Fruit fly (Drosophila melanogaster) whole organism, embryonic: ENCODE measurements around the gene nonC.

ENCODE experiments used
- ATbp ChIP-seq: fragments of 200-800 bp; sonication (Bioruptor generic); optimal IDR thresholded peaks from 2 replicates; lab custom pipeline; 2017; ENCODE audit warnings: missing biosample characterization, mild to moderate bottlenecking, missing genetic modification characterization, missing genetic modification reagents
- Aef1 ChIP-seq: fragments of 200-800 bp; sonication (Bioruptor generic); IDR thresholded peaks from 3 replicates; pipeline ENCODE4 v1.3.6; 2022; ENCODE audit warnings: missing biosample characterization, missing genetic modification characterization
- CG13123 ChIP-seq: fragments of 200-800 bp; sonication (Bioruptor generic); optimal IDR thresholded peaks from 2 replicates; lab custom pipeline; 2016; ENCODE audit warnings: missing biosample characterization, missing genetic modification characterization
- CG14050 ChIP-seq: fragments of 200-800 bp; sonication (Bioruptor generic); IDR thresholded peaks from 3 replicates; pipeline ENCODE4 v1.3.6; 2022; ENCODE audit warnings: missing biosample characterization, missing genetic modification characterization
- CG15073 ChIP-seq: fragments of 200-800 bp; sonication (Bioruptor generic); optimal IDR thresholded peaks from 2 replicates; lab custom pipeline; 2016; ENCODE audit warnings: missing biosample characterization, missing genetic modification characterization
- CG2889 ChIP-seq: fragments of 200-800 bp; sonication (Bioruptor generic); IDR thresholded peaks from 3 replicates; pipeline ENCODE4 v1.3.6; 2022; ENCODE audit warnings: missing biosample characterization, missing genetic modification characterization
- CG33557 ChIP-seq: fragments of 200-800 bp; sonication (Bioruptor generic); optimal IDR thresholded peaks from 2 replicates; lab custom pipeline; 2019; ENCODE audit warnings: missing biosample characterization, mild to moderate bottlenecking, missing genetic modification characterization, moderate library complexity
- CG3838 ChIP-seq: fragments of 200-800 bp; sonication (Bioruptor generic); optimal IDR thresholded peaks from 3 replicates; lab custom pipeline; 2016; ENCODE audit warnings: missing biosample characterization, missing genetic modification characterization
- CG4360 ChIP-seq: fragments of 200-800 bp; sonication (Bioruptor generic); IDR thresholded peaks from 2 replicates; pipeline ENCODE4 v1.3.6; 2022; ENCODE audit warnings: missing biosample characterization, missing genetic modification characterization
- CG43689 ChIP-seq: fragments of 200-800 bp; sonication (Bioruptor generic); IDR thresholded peaks from 2 replicates; pipeline ENCODE4 v1.3.6; 2022; ENCODE audit warnings: missing biosample characterization, missing genetic modification characterization
- CG6175 ChIP-seq: fragments of 200-800 bp; sonication (Bioruptor generic); IDR thresholded peaks from 3 replicates; pipeline ENCODE4 v1.3.6; 2022; ENCODE audit warnings: missing biosample characterization, missing genetic modification characterization
- CG6813 ChIP-seq: fragments of 200-800 bp; sonication (Bioruptor generic); optimal IDR thresholded peaks from 2 replicates; lab custom pipeline; 2017; ENCODE audit warnings: missing biosample characterization, missing genetic modification characterization, mild to moderate bottlenecking, moderate library complexity, missing genetic modification reagents
- CG8089 ChIP-seq: fragments of 200-800 bp; sonication (Bioruptor generic); optimal IDR thresholded peaks from 3 replicates; lab custom pipeline; 2016; ENCODE audit warnings: missing biosample characterization, missing genetic modification characterization
- CG9215 ChIP-seq: fragments of 200-800 bp; sonication (Bioruptor generic); IDR thresholded peaks from 2 replicates; pipeline ENCODE4 v1.3.6; 2022; ENCODE audit warnings: missing biosample characterization, missing genetic modification characterization
- CG9609 ChIP-seq: fragments of 200-800 bp; sonication (Bioruptor generic); optimal IDR thresholded peaks from 3 replicates; lab custom pipeline; 2016; ENCODE audit warnings: missing biosample characterization, missing genetic modification characterization
- CTCF ChIP-seq: fragments of 200-800 bp; sonication (Bioruptor generic); optimal IDR thresholded peaks from 2 replicates; lab custom pipeline; 2017; ENCODE audit warnings: missing biosample characterization, mild to moderate bottlenecking, missing genetic modification characterization, moderate library complexity
- CrebB ChIP-seq: fragments of 200-800 bp; sonication (Bioruptor generic); optimal IDR thresholded peaks from 3 replicates; lab custom pipeline; 2018; ENCODE audit warnings: missing biosample characterization, mild to moderate bottlenecking, missing genetic modification characterization
- D19B ChIP-seq: fragments of 200-800 bp; sonication (Bioruptor generic); optimal IDR thresholded peaks from 2 replicates; lab custom pipeline; 2017; ENCODE audit warnings: missing biosample characterization, mild to moderate bottlenecking, missing genetic modification characterization
- Dfd ChIP-seq, 2 experiments: fragments of >200 bp; optimal IDR thresholded peaks; 2 replicates each; lab custom pipeline; 2017; ENCODE audit warnings: missing biosample characterization in 2 of 2, missing genetic modification characterization in 2 of 2
- HmgZ ChIP-seq: fragments of 200-800 bp; sonication (Bioruptor generic); optimal IDR thresholded peaks from 2 replicates; lab custom pipeline; 2018; ENCODE audit warnings: missing biosample characterization, mild to moderate bottlenecking, missing genetic modification characterization
- Med ChIP-seq: fragments of 200-800 bp; sonication (Bioruptor generic); peaks from one replicate; lab custom pipeline; 2016; ENCODE audit warnings: missing biosample characterization, missing genetic modification characterization, mild to moderate bottlenecking, inconsistent platforms, moderate library complexity
- Spps ChIP-seq: fragments of 200-800 bp; sonication (Bioruptor generic); optimal IDR thresholded peaks from 2 replicates; lab custom pipeline; 2018; ENCODE audit warnings: missing biosample characterization, mild to moderate bottlenecking, missing genetic modification characterization
- Trl ChIP-seq, 3 experiments: fragments of >200 bp in 2 of 3; fragments of 200-800 bp in 1 of 3; sonication (Bioruptor generic) in 1 of 3; optimal IDR thresholded peaks; 2 replicates in 1 of 3; 3 replicates in 2 of 3; lab custom pipeline; 2016 to 2017; ENCODE audit warnings: missing biosample characterization in 1 of 3, missing genetic modification characterization in 1 of 3
- amos ChIP-seq: fragments of 200-800 bp; sonication (Bioruptor generic); IDR thresholded peaks from 2 replicates; pipeline ENCODE4 v1.3.6; 2022; ENCODE audit warnings: missing biosample characterization, missing genetic modification characterization; ENCODE audit not compliant: partially characterized antibody
- cato ChIP-seq: fragments of 200-800 bp; sonication (Bioruptor generic); optimal IDR thresholded peaks from 2 replicates; lab custom pipeline; 2016; ENCODE audit warnings: missing biosample characterization, missing genetic modification characterization, borderline replicate concordance
- croc ChIP-seq: fragments of 200-800 bp; sonication (Bioruptor generic); conservative IDR thresholded peaks from 3 replicates; pipeline ENCODE4 v1.3.6; 2022; ENCODE audit warnings: missing biosample characterization, missing genetic modification characterization
- danr ChIP-seq: fragments of 200-800 bp; sonication (Bioruptor generic); IDR thresholded peaks from 2 replicates; pipeline ENCODE4 v1.3.6; 2022; ENCODE audit warnings: missing biosample characterization, missing genetic modification characterization
- dati ChIP-seq: fragments of 200-800 bp; sonication (Bioruptor generic); IDR thresholded peaks from 2 replicates; pipeline ENCODE4 v1.3.6; 2022; ENCODE audit warnings: missing biosample characterization, missing genetic modification characterization
- ems ChIP-seq: fragments of 200-800 bp; sonication (Bioruptor generic); optimal IDR thresholded peaks from 3 replicates; lab custom pipeline; 2016; ENCODE audit warnings: missing biosample characterization, missing genetic modification characterization
- en ChIP-seq: fragments of 200-800 bp; sonication (Bioruptor generic); optimal IDR thresholded peaks from 2 replicates; lab custom pipeline; 2016; ENCODE audit warnings: missing biosample characterization, missing genetic modification characterization
- lilli ChIP-seq: fragments of 200-800 bp; sonication (Bioruptor generic); optimal IDR thresholded peaks from 3 replicates; lab custom pipeline; 2016; ENCODE audit warnings: missing biosample characterization, missing genetic modification characterization
- luna ChIP-seq: fragments of 200-800 bp; sonication (Bioruptor generic); optimal IDR thresholded peaks from 2 replicates; lab custom pipeline; 2016; ENCODE audit warnings: missing biosample characterization, missing genetic modification characterization
- nerfin-1 ChIP-seq: fragments of 200-800 bp; sonication (Bioruptor generic); optimal IDR thresholded peaks from 3 replicates; lab custom pipeline; 2019; ENCODE audit warnings: missing biosample characterization, mild to moderate bottlenecking, missing genetic modification characterization, moderate library complexity
- phol ChIP-seq: fragments of 200-800 bp; sonication (Bioruptor generic); optimal IDR thresholded peaks from 3 replicates; lab custom pipeline; 2018; ENCODE audit warnings: missing biosample characterization, mild to moderate bottlenecking, missing genetic modification characterization, moderate library complexity
- repo ChIP-seq: fragments of 200-800 bp; sonication (Bioruptor generic); optimal IDR thresholded peaks from 2 replicates; lab custom pipeline; 2016; ENCODE audit warnings: missing biosample characterization, missing genetic modification characterization
- ttk ChIP-seq: fragments of 200-800 bp; sonication (Bioruptor generic); IDR thresholded peaks from 2 replicates; pipeline ENCODE4 v2.1.2; 2022; ENCODE audit warnings: missing biosample characterization, missing genetic modification characterization
- unpg ChIP-seq: fragments of 200-800 bp; sonication (Bioruptor generic); optimal IDR thresholded peaks from 3 replicates; lab custom pipeline; 2018; ENCODE audit warnings: missing biosample characterization, mild to moderate bottlenecking, missing genetic modification characterization, moderate library complexity
- wdn ChIP-seq: fragments of 200-800 bp; sonication (Bioruptor generic); IDR thresholded peaks from 2 replicates; pipeline ENCODE4 v1.3.6; 2022; ENCODE audit warnings: missing biosample characterization, missing genetic modification characterization

nonC gene

DNA sequence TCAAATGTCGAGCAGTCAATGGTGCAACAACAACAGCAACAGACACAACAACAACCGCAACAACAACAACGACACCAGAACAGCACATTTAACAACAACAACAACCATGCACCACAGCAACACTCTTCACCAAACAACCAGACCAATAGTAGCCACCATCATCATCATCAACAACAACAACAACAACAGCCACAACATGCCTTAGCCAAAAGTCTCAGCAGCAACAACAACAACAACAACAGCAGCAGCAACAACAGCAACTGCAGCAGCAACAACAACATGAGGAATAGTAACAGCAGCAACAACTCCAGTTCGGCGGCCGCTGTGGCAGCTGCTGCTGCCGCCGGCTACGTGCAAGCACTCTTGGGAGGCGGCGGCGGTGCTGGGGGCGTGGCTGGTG lies 52.0 kb downstream of the nonC start:
- TF ChIP-seq CG33557 (GFP tag; lab: Kevin White, UChicago) (no peak), en (no peak), ems (GFP tag; lab: Kevin White, UChicago) (no peak), ttk (GFP tag; lab: Robert Waterston, UW) (0 out of 2 replicates have a peak, but pooled peaks have one; percentile 10), CTCF (GFP tag; lab: Kevin White, UChicago) (no peak), CG15073 (GFP tag; lab: Kevin White, UChicago) (no peak), CG13123 (no peak), cato (GFP tag; lab: Kevin White, UChicago) (no peak), CG2889 (GFP tag; lab: Robert Waterston, UW) (no peak), dati (GFP tag; lab: Robert Waterston, UW) (no peak), CG43689 (GFP tag; lab: Robert Waterston, UW) (no peak), danr (no peak), nerfin-1 (no peak), CrebB (tag; lab: Kevin White, UChicago) (no peak), CG6813 (GFP tag; lab: Kevin White, UChicago) (no peak), D19B (GFP tag; lab: Kevin White, UChicago) (no peak), CG6175 (GFP tag; lab: Robert Waterston, UW) (no peak), wdn (GFP tag; lab: Robert Waterston, UW) (no peak), phol (tag; lab: Kevin White, UChicago) (no peak), lilli (GFP tag; lab: Kevin White, UChicago) (no peak), unpg (GFP tag; lab: Kevin White, UChicago) (no peak), CG9215 (GFP tag; lab: Robert Waterston, UW) (no peak), CG8089 (GFP tag; lab: Kevin White, UChicago) (no peak), amos (GFP tag; lab: Robert Waterston, UW) (0 out of 2 replicates have a peak, but pooled peaks have one; percentile 10), Aef1 (GFP tag; lab: Robert Waterston, UW) (no peak), CG3838 (GFP tag; lab: Kevin White, UChicago) (no peak), ATbp (GFP tag; lab: Kevin White, UChicago) (no peak), HmgZ (no peak), croc (GFP tag; lab: Robert Waterston, UW) (no peak), Med (GFP tag; lab: Kevin White, UChicago) (peak; percentile 49), Trl (optimal IDR thresholded peaks at IDR 0.05; lab: Kevin White, UChicago) (no peak), Trl (GFP tag; optimal IDR thresholded peaks at IDR 0.05; lab: Kevin White, UChicago) (no peak), Spps (tag; lab: Kevin White, UChicago) (no peak), CG4360 (GFP tag; lab: Robert Waterston, UW) (peak; percentile 97), Dfd (GFP tag; optimal IDR thresholded peaks at IDR 0.05; lab: Kevin White, UChicago) (peak in 1 of 2 experiments; percentile 46), repo (GFP tag; lab: Kevin White, UChicago) (no peak), CG9609 (GFP tag; lab: Kevin White, UChicago) (no peak), luna (GFP tag; lab: Kevin White, UChicago) (no peak), CG14050 (no peak)
